Worm (Caenorhabditis elegans) whole organism, mixed stage, embryonic: Measurements from ENCODE around the gene C16D9.6.

Source experiments
- elt-1 ChIP-seq: sonication (generic microtip); optimal IDR thresholded peaks from 2 replicates; lab custom pipeline; 2017; ENCODE audit warnings: missing genetic modification characterization, mild to moderate bottlenecking, missing compliant biosample characterization, antibody characterized with exemption, moderate library complexity, borderline replicate concordance; ENCODE audit not compliant: insufficient read depth
- elt-3 ChIP-seq: fragments of 150-350 bp; optimal IDR thresholded peaks from 2 replicates; lab custom pipeline; 2014; ENCODE audit warnings: missing biosample characterization, missing genetic modification characterization
- nhr-12 ChIP-seq: fragments of 150-350 bp; optimal IDR thresholded peaks from 2 replicates; lab custom pipeline; 2014; ENCODE audit warnings: missing biosample characterization, missing genetic modification characterization
- nhr-237 ChIP-seq: fragments of 150-350 bp; optimal IDR thresholded peaks from 2 replicates; lab custom pipeline; 2014; ENCODE audit warnings: missing biosample characterization, missing genetic modification characterization

- TF ChIP-seq elt-1 (tag; lab: Kevin White, UChicago) (no peak), nhr-12 (tag; lab: Kevin White, UChicago) (no peak), nhr-237 (tag; lab: Kevin White, UChicago) (no peak), elt-3 (tag; lab: Kevin White, UChicago) (no peak)
These were observed 36.2 kb downstream of the C16D9.6 start, which contains the start of gene K07C11.7 for ce11 chrV:8213868-8214267.
